Worm (Caenorhabditis elegans) whole organism, early embryonic: ENCODE measurements around the gene F14D2.14.

Source experiments
- B0310.2 ChIP-seq: sonication (generic microtip); optimal IDR thresholded peaks from 2 replicates; lab custom pipeline; 2016; ENCODE audit warnings: mild to moderate bottlenecking, missing genetic modification characterization, missing compliant biosample characterization
- ama-1 ChIP-seq: fragments of 150-350 bp; optimal IDR thresholded peaks from 2 replicates; lab custom pipeline; 2014
- pes-1 ChIP-seq: fragments of 200-800 bp; sonication (Bioruptor generic); IDR thresholded peaks from 2 replicates; pipeline ENCODE4 v1.3.6; 2022; ENCODE audit warnings: missing genetic modification reagents, missing genetic modification characterization, missing compliant biosample characterization

ce11 chrII:3358834-3359233 lies 11.0 kb upstream of the F14D2.14 start, which contains the start of the genes lido-14 and bath-27:
- TF ChIP-seq pes-1 = no peak
- no peak for TF ChIP-seq ama-1 (lab: Kevin White, UChicago)
- no peak for TF ChIP-seq B0310.2 (tag; lab: Kevin White, UChicago)
